Fruit fly (Drosophila melanogaster) whole organism, prepupa: ENCODE results near the gene CG10725.
A peak's percentile ranks its signal among the peaks of the same experiment; 100 is the strongest.

Source experiments
- Blimp-1 ChIP-seq: fragments of 200-800 bp; sonication (Bioruptor generic); optimal IDR thresholded peaks from 3 replicates; lab custom pipeline; 2017; ENCODE audit warnings: missing biosample characterization, missing genetic modification characterization, mild to moderate bottlenecking, moderate library complexity, missing genetic modification reagents
- CG11294 ChIP-seq: fragments of 200-800 bp; sonication (Bioruptor generic); IDR thresholded peaks from 2 replicates; pipeline ENCODE4 v1.3.6; 2022; ENCODE audit warnings: missing biosample characterization, missing genetic modification characterization
- CG11762 ChIP-seq: fragments of 200-800 bp; sonication (Bioruptor generic); optimal IDR thresholded peaks from 3 replicates; lab custom pipeline; 2016; ENCODE audit warnings: missing biosample characterization, missing genetic modification characterization; ENCODE audit not compliant: insufficient read depth
- CG11902 ChIP-seq: fragments of 200-800 bp; sonication (Bioruptor generic); optimal IDR thresholded peaks from 3 replicates; lab custom pipeline; 2016; ENCODE audit warnings: missing biosample characterization, missing genetic modification characterization
- CG15336 ChIP-seq: fragments of 200-800 bp; sonication (Bioruptor generic); IDR thresholded peaks from 2 replicates; pipeline ENCODE4 v1.3.6; 2022; ENCODE audit warnings: missing biosample characterization, missing genetic modification characterization
- CG1621 ChIP-seq: fragments of 200-800 bp; sonication (Bioruptor generic); optimal IDR thresholded peaks from 3 replicates; lab custom pipeline; 2018; ENCODE audit warnings: missing biosample characterization, mild to moderate bottlenecking, missing genetic modification characterization
- CG16779 ChIP-seq: fragments of 200-800 bp; sonication (Bioruptor generic); optimal IDR thresholded peaks from 3 replicates; lab custom pipeline; 2017; ENCODE audit warnings: missing biosample characterization, mild to moderate bottlenecking, missing genetic modification characterization
- CG3032 ChIP-seq: fragments of 200-800 bp; optimal IDR thresholded peaks from 2 replicates; lab custom pipeline; 2019; ENCODE audit warnings: missing biosample characterization, mild to moderate bottlenecking, missing genetic modification characterization, moderate library complexity
- CG31627 ChIP-seq: fragments of 200-800 bp; sonication (Bioruptor generic); optimal IDR thresholded peaks from 3 replicates; lab custom pipeline; 2016; ENCODE audit warnings: missing biosample characterization, missing genetic modification characterization
- CG34406 ChIP-seq: fragments of 200-800 bp; sonication (Bioruptor generic); optimal IDR thresholded peaks from 3 replicates; lab custom pipeline; 2016; ENCODE audit warnings: missing biosample characterization, missing genetic modification characterization
- CG3919 ChIP-seq: fragments of 200-800 bp; sonication (Bioruptor generic); optimal IDR thresholded peaks from 3 replicates; lab custom pipeline; 2016; ENCODE audit warnings: missing biosample characterization, missing genetic modification characterization
- CG4318 ChIP-seq: fragments of 200-800 bp; sonication (Bioruptor generic); optimal IDR thresholded peaks from 3 replicates; lab custom pipeline; 2017; ENCODE audit warnings: missing biosample characterization, mild to moderate bottlenecking, missing genetic modification characterization
- CG6163 ChIP-seq: fragments of 200-800 bp; sonication (Bioruptor generic); IDR thresholded peaks from 3 replicates; pipeline ENCODE4 v1.3.6; 2022; ENCODE audit warnings: missing biosample characterization, missing genetic modification characterization
- CG6276 ChIP-seq: fragments of 200-800 bp; sonication (Bioruptor generic); optimal IDR thresholded peaks from 2 replicates; lab custom pipeline; 2017; ENCODE audit warnings: missing biosample characterization, mild to moderate bottlenecking, missing genetic modification characterization
- CG6792 ChIP-seq: fragments of 200-800 bp; sonication (Bioruptor generic); optimal IDR thresholded peaks from 3 replicates; lab custom pipeline; 2016; ENCODE audit warnings: missing biosample characterization, missing genetic modification characterization
- CG6808 ChIP-seq: fragments of 200-800 bp; sonication (Bioruptor generic); optimal IDR thresholded peaks from 3 replicates; lab custom pipeline; 2017; ENCODE audit warnings: missing biosample characterization, missing genetic modification characterization, mild to moderate bottlenecking, moderate library complexity, missing genetic modification reagents
- CG6854 ChIP-seq: fragments of 200-800 bp; sonication (Bioruptor generic); optimal IDR thresholded peaks from 2 replicates; lab custom pipeline; 2017; ENCODE audit warnings: missing biosample characterization, mild to moderate bottlenecking, missing genetic modification characterization
- CG7368 ChIP-seq: fragments of 200-800 bp; sonication (Bioruptor generic); optimal IDR thresholded peaks from 3 replicates; lab custom pipeline; 2016; ENCODE audit warnings: missing biosample characterization, missing genetic modification characterization
- CG8119 ChIP-seq: fragments of 200-800 bp; sonication (Bioruptor generic); IDR thresholded peaks from 3 replicates; pipeline ENCODE4 v1.3.6; 2022; ENCODE audit warnings: missing biosample characterization, missing genetic modification characterization
- CG8319 ChIP-seq: fragments of 200-800 bp; sonication (Bioruptor generic); optimal IDR thresholded peaks from 3 replicates; lab custom pipeline; 2016; ENCODE audit warnings: missing biosample characterization, missing genetic modification characterization
- CG8632 ChIP-seq: fragments of 200-800 bp; sonication (Bioruptor generic); optimal IDR thresholded peaks from 3 replicates; lab custom pipeline; 2016; ENCODE audit warnings: missing biosample characterization, missing genetic modification characterization
- Eip78C ChIP-seq: fragments of 200-800 bp; sonication (Bioruptor generic); peaks from one replicate; lab custom pipeline; 2016; ENCODE audit warnings: missing biosample characterization, missing genetic modification characterization
- Ets21C ChIP-seq: fragments of 200-800 bp; sonication (Bioruptor generic); optimal IDR thresholded peaks from 3 replicates; lab custom pipeline; 2016; ENCODE audit warnings: missing biosample characterization, missing genetic modification characterization
- Hr38 ChIP-seq: sonication (Bioruptor generic); optimal IDR thresholded peaks from 2 replicates; lab custom pipeline; 2016; ENCODE audit warnings: missing biosample characterization, missing genetic modification characterization
- Hr39 ChIP-seq: fragments of 200-800 bp; sonication (Bioruptor generic); optimal IDR thresholded peaks from 2 replicates; lab custom pipeline; 2016; ENCODE audit warnings: missing biosample characterization, missing genetic modification characterization
- Hr4 ChIP-seq: fragments of 200-800 bp; sonication (Bioruptor generic); optimal IDR thresholded peaks from 3 replicates; lab custom pipeline; 2016; ENCODE audit warnings: missing biosample characterization, missing genetic modification characterization
- Lpt ChIP-seq: fragments of 200-800 bp; sonication (Bioruptor generic); optimal IDR thresholded peaks from 3 replicates; lab custom pipeline; 2016; ENCODE audit warnings: missing biosample characterization, missing genetic modification characterization
- OdsH ChIP-seq: fragments of 200-800 bp; sonication (Bioruptor generic); optimal IDR thresholded peaks from 3 replicates; lab custom pipeline; 2016; ENCODE audit warnings: missing biosample characterization, missing genetic modification characterization
- Smox ChIP-seq: fragments of 200-800 bp; sonication (Bioruptor generic); optimal IDR thresholded peaks from 3 replicates; lab custom pipeline; 2016; ENCODE audit warnings: missing biosample characterization, missing genetic modification characterization
- Sox14 ChIP-seq: fragments of 200-800 bp; sonication (Bioruptor generic); optimal IDR thresholded peaks from 3 replicates; lab custom pipeline; 2016; ENCODE audit warnings: missing biosample characterization, missing genetic modification characterization
- Sox15 ChIP-seq: fragments of 200-800 bp; sonication (Bioruptor generic); optimal IDR thresholded peaks from 3 replicates; lab custom pipeline; 2016; ENCODE audit warnings: missing biosample characterization, missing genetic modification characterization
- achi ChIP-seq: fragments of 200-800 bp; sonication (Bioruptor generic); optimal IDR thresholded peaks from 3 replicates; lab custom pipeline; 2016; ENCODE audit warnings: missing biosample characterization, missing genetic modification characterization
- acj6 ChIP-seq: fragments of 200-800 bp; sonication (Bioruptor generic); optimal IDR thresholded peaks from 3 replicates; lab custom pipeline; 2016; ENCODE audit warnings: missing biosample characterization, missing genetic modification characterization
- cyc ChIP-seq: fragments of 200-800 bp; sonication (Bioruptor generic); optimal IDR thresholded peaks from 3 replicates; lab custom pipeline; 2016; ENCODE audit warnings: missing biosample characterization, missing genetic modification characterization
- dac ChIP-seq: fragments of 200-800 bp; sonication (Bioruptor generic); optimal IDR thresholded peaks from 2 replicates; lab custom pipeline; 2017; ENCODE audit warnings: missing biosample characterization, mild to moderate bottlenecking, missing genetic modification characterization
- dsx ChIP-seq: fragments of 200-800 bp; optimal IDR thresholded peaks from 3 replicates; lab custom pipeline; 2019; ENCODE audit warnings: missing biosample characterization, mild to moderate bottlenecking, missing genetic modification characterization, moderate library complexity; ENCODE audit not compliant: poor library complexity, severe bottlenecking
- eg ChIP-seq: fragments of 200-800 bp; sonication (Bioruptor generic); IDR thresholded peaks from 3 replicates; pipeline ENCODE4 v1.3.6; 2022; ENCODE audit warnings: missing biosample characterization, missing genetic modification characterization
- esn ChIP-seq: fragments of 200-800 bp; sonication (Bioruptor generic); optimal IDR thresholded peaks from 2 replicates; lab custom pipeline; 2016; ENCODE audit warnings: missing biosample characterization, mild to moderate bottlenecking, missing genetic modification characterization, moderate library complexity
- fd59A ChIP-seq: fragments of 200-800 bp; sonication (Bioruptor generic); optimal IDR thresholded peaks from 2 replicates; lab custom pipeline; 2017; ENCODE audit warnings: missing biosample characterization, mild to moderate bottlenecking, missing genetic modification characterization, missing genetic modification reagents
- fd85E ChIP-seq: fragments of 200-800 bp; sonication (Bioruptor generic); optimal IDR thresholded peaks from 3 replicates; lab custom pipeline; 2016; ENCODE audit warnings: missing biosample characterization, missing genetic modification characterization
- fkh ChIP-seq: fragments of 200-800 bp; sonication (Bioruptor generic); optimal IDR thresholded peaks from 3 replicates; lab custom pipeline; 2017; ENCODE audit warnings: missing biosample characterization, mild to moderate bottlenecking, missing genetic modification characterization, moderate library complexity
- lz ChIP-seq: fragments of 200-800 bp; sonication (Bioruptor generic); optimal IDR thresholded peaks from 3 replicates; lab custom pipeline; 2016; ENCODE audit warnings: missing biosample characterization, missing genetic modification characterization
- net ChIP-seq: fragments of 200-800 bp; sonication (Bioruptor generic); optimal IDR thresholded peaks from 3 replicates; lab custom pipeline; 2016; ENCODE audit warnings: missing biosample characterization, missing genetic modification characterization
- pdm3 ChIP-seq: fragments of 200-800 bp; sonication (Bioruptor generic); optimal IDR thresholded peaks from 3 replicates; lab custom pipeline; 2016; ENCODE audit warnings: missing biosample characterization, missing genetic modification characterization
- salr ChIP-seq, 2 experiments: fragments of 200-800 bp; sonication (Bioruptor generic); optimal IDR thresholded peaks; 3 replicates each; lab custom pipeline; 2016 to 2018; ENCODE audit warnings: missing biosample characterization in 2 of 2, missing genetic modification characterization in 2 of 2, mild to moderate bottlenecking in 1 of 2
- ss ChIP-seq, 2 experiments: fragments of 200-800 bp; sonication (Bioruptor generic); optimal IDR thresholded peaks; 2 replicates in 1 of 2; 3 replicates in 1 of 2; lab custom pipeline; 2017 to 2018; ENCODE audit warnings: mild to moderate bottlenecking in 2 of 2, missing biosample characterization in 2 of 2, missing genetic modification characterization in 2 of 2, moderate library complexity in 1 of 2
- svp ChIP-seq: fragments of 200-800 bp; sonication (Bioruptor generic); peaks from one replicate; lab custom pipeline; 2016; ENCODE audit warnings: missing biosample characterization, missing genetic modification characterization
- topi ChIP-seq: fragments of 200-800 bp; sonication (Bioruptor generic); optimal IDR thresholded peaks from 3 replicates; lab custom pipeline; 2016; ENCODE audit warnings: missing biosample characterization, missing genetic modification characterization
- vri ChIP-seq: fragments of 200-800 bp; sonication (Bioruptor generic); optimal IDR thresholded peaks from 3 replicates; lab custom pipeline; 2016; ENCODE audit warnings: missing biosample characterization, mild to moderate bottlenecking, missing genetic modification characterization

The CG10725 gene

DNA sequence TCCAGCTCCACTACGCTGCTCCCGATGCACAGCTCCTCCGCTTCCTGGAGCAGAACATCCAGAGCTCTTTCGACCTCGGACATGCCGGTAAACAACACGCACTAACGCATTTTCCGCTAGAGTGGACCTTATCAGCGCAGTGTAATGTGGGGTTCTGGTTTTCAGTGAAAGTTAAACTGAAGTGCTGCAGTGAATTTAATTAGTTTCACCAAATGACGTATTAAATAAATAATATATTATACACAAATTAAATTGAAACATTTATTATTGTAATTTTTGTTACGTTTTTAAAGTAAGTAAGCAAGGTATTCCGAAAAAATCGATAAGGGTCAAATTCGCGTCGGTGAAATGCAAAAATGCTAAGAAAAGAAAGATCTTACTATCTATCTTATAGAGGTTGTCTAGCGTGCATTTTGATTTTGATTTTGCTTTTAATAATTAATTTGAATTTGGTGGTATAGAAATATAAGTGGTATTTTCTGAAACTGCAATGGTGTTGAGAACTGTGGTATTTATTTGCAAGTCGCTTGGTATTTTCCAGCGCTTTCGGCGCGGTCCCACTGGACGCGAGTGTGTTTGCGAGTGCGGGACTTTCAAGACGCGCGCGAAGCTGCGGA is 12.5 kb downstream of the CG10725 start, which contains the start of the genes JMJD7 and CG10738 (continued):
- peak; percentile 60 for TF ChIP-seq Eip78C (GFP tag; lab: Kevin White, UChicago)
- TF ChIP-seq Lpt = peak; percentile 41
- TF ChIP-seq CG11762 (GFP tag; lab: Kevin White, UChicago) = peak; percentile 76
- TF ChIP-seq CG1621 (tag; lab: Kevin White, UChicago) = no peak
- TF ChIP-seq CG16779 (tag; lab: Kevin White, UChicago) = no peak
- TF ChIP-seq esn (GFP tag; lab: Kevin White, UChicago) = peak; percentile 66
- TF ChIP-seq CG8319 = no peak

DNA sequence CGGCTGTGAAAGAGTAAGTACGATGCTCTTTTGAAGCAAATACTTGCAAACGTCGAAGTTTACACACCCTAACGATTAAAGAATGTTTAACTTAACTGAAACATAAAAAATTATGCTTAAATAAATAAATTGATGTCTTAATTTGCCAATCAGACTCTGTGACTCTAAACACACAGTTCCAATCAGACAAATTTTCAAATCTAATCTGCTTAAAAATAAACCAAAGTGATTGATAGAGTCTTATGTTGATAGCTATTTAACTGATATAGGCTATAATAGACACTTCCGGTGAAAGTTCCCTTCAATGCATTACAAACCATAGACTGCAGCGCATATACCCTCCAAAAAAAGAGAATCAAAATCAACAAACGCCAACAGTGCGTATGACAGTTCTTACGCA is 13.8 kb downstream of the CG10725 start:
- peak; percentile 23 for TF ChIP-seq dac
- no peak for TF ChIP-seq Blimp-1 (GFP tag; lab: Kevin White, UChicago)
- TF ChIP-seq CG31627 = peak; percentile 46
- TF ChIP-seq CG8319 = no peak
- TF ChIP-seq achi (GFP tag; lab: Kevin White, UChicago) = peak; percentile 28
- no peak for TF ChIP-seq Hr38 (GFP tag; lab: Kevin White, UChicago)
- peak; percentile 21 for TF ChIP-seq cyc
- peak; percentile 16 for TF ChIP-seq lz
- peak; percentile 19 for TF ChIP-seq Lpt
- TF ChIP-seq salr (GFP tag; optimal IDR thresholded peaks at IDR 0.05; lab: Kevin White, UChicago) = peak in 1 of 2 experiments; percentile 37
- TF ChIP-seq fd85E (GFP tag; lab: Kevin White, UChicago) = no peak
- TF ChIP-seq Sox15 = no peak
- no peak for TF ChIP-seq Ets21C
- TF ChIP-seq CG7368 (GFP tag; lab: Kevin White, UChicago) = no peak
- TF ChIP-seq net (GFP tag; lab: Kevin White, UChicago) = peak; percentile 38
- peak; percentile 18 for TF ChIP-seq fkh (GFP tag; lab: Kevin White, UChicago)
- TF ChIP-seq CG6163 (GFP tag; lab: Robert Waterston, UW) = 0 out of 3 replicates have a peak, but pooled peaks have one; percentile 13
- TF ChIP-seq CG8632 (GFP tag; lab: Kevin White, UChicago) = peak; percentile 5
- peak; percentile 21 for TF ChIP-seq Smox (GFP tag; lab: Kevin White, UChicago)
- TF ChIP-seq CG6808 (GFP tag; lab: Kevin White, UChicago) = peak; percentile 9
- TF ChIP-seq fd59A (GFP tag; lab: Kevin White, UChicago) = no peak
- TF ChIP-seq CG15336 (GFP tag; lab: Robert Waterston, UW) = peak; percentile 77
- no peak for TF ChIP-seq CG3032 (tag; lab: Kevin White, UChicago)
- TF ChIP-seq dsx (GFP tag; lab: Kevin White, UChicago) = no peak
- peak; percentile 25 for TF ChIP-seq CG3919 (GFP tag; lab: Kevin White, UChicago)
- no peak for TF ChIP-seq CG11902
- TF ChIP-seq svp = peak; percentile 82
- no peak for TF ChIP-seq CG6854 (GFP tag; lab: Kevin White, UChicago)
- TF ChIP-seq pdm3 (GFP tag; lab: Kevin White, UChicago) = peak; percentile 38
- TF ChIP-seq CG4318 = peak; percentile 15
- TF ChIP-seq CG11294 (GFP tag; lab: Robert Waterston, UW) = peak; percentile 48; the same call in 1 of the 2 replicates
- TF ChIP-seq Hr39 (GFP tag; lab: Kevin White, UChicago) = peak; percentile 44
- TF ChIP-seq Sox14 (GFP tag; lab: Kevin White, UChicago) = peak; percentile 1
- peak; percentile 21 for TF ChIP-seq acj6 (GFP tag; lab: Kevin White, UChicago)
- TF ChIP-seq eg (GFP tag; lab: Robert Waterston, UW) = peak; percentile 24; the same call in 2 of the 3 replicates
- TF ChIP-seq topi (GFP tag; lab: Kevin White, UChicago) = peak; percentile 2
- TF ChIP-seq CG34406 (GFP tag; lab: Kevin White, UChicago) = peak; percentile 24
- peak; percentile 46 for TF ChIP-seq OdsH
- peak; percentile 59; the same call in 2 of the 3 replicates for TF ChIP-seq CG8119
- TF ChIP-seq vri (GFP tag; lab: Kevin White, UChicago) = peak; percentile 36
- TF ChIP-seq CG6276 (GFP tag; lab: Kevin White, UChicago) = peak; percentile 60
- TF ChIP-seq Hr4 = peak; percentile 72
- no peak for TF ChIP-seq esn (GFP tag; lab: Kevin White, UChicago)
- no peak for TF ChIP-seq ss (GFP tag; optimal IDR thresholded peaks at IDR 0.05; lab: Kevin White, UChicago)
- TF ChIP-seq CG6792 = no peak
